Fruit fly (Drosophila melanogaster): ENCODE measurements around the gene PIG-S.

- TF ChIP-seq Dfd (GFP tag; optimal IDR thresholded peaks at IDR 0.05) (no peak), fru (GFP tag; optimal IDR thresholded peaks at IDR 0.05) (no peak), Hr83 (GFP tag; optimal IDR thresholded peaks at IDR 0.05; ENCODE audit: poor library complexity, severe bottlenecking) (no peak), usp (GFP tag; optimal IDR thresholded peaks at IDR 0.05) (no peak), br (GFP tag; optimal IDR thresholded peaks at IDR 0.05) (no peak), lola (GFP tag; optimal IDR thresholded peaks at IDR 0.05) (no peak), GATAd (GFP tag; optimal IDR thresholded peaks at IDR 0.05) (no peak), rgr (GFP tag; optimal IDR thresholded peaks at IDR 0.05) (no peak), HLH106 (tag; optimal IDR thresholded peaks at IDR 0.05) (no peak)
These were observed 2.8 kb downstream of the PIG-S start for dm6 chr3R:24914864-24915263.

All from whole organism, wandering third instar larva.